Worm (Caenorhabditis elegans) whole organism, midembryonic: ENCODE data around the gene Y42H9AR.4.
"Not testable (repeated sequence)": the region's sequence is repeated elsewhere in the genome, so short reads cannot be mapped to it uniquely, and the experiment has no call there.

Source experiments
- T22C8.4 ChIP-seq: fragments of 200-800 bp; sonication (Bioruptor generic); IDR thresholded peaks from 2 replicates; pipeline ENCODE4 v1.3.6; 2022; ENCODE audit warnings: missing genetic modification characterization, missing compliant biosample characterization
- cog-1 ChIP-seq: sonication (generic microtip); optimal IDR thresholded peaks from 2 replicates; lab custom pipeline; 2016; ENCODE audit warnings: missing genetic modification characterization, missing compliant biosample characterization
- flt-1 ChIP-seq: fragments of 200-800 bp; sonication (Bioruptor generic); IDR thresholded peaks from 2 replicates; pipeline ENCODE4 v1.3.6; 2022; ENCODE audit warnings: missing genetic modification characterization, missing compliant biosample characterization
- klf-2 ChIP-seq: fragments of 200-800 bp; sonication (Bioruptor generic); conservative IDR thresholded peaks from 2 replicates; pipeline ENCODE4 v1.3.6; 2022; ENCODE audit warnings: missing genetic modification reagents, missing genetic modification characterization, missing compliant biosample characterization
- med-1 ChIP-seq: sonication (generic microtip); optimal IDR thresholded peaks from 2 replicates; lab custom pipeline; 2017; ENCODE audit warnings: missing genetic modification characterization, mild to moderate bottlenecking, missing compliant biosample characterization, antibody characterized with exemption, missing genetic modification reagents; ENCODE audit not compliant: insufficient read depth
- ref-1 ChIP-seq: fragments of 200-800 bp; sonication (Bioruptor generic); conservative IDR thresholded peaks from 2 replicates; pipeline ENCODE4 v1.3.6; 2022; ENCODE audit warnings: missing genetic modification reagents, missing genetic modification characterization, missing compliant biosample characterization
- tab-1 ChIP-seq: fragments of 200-800 bp; sonication (Bioruptor generic); IDR thresholded peaks from 2 replicates; pipeline ENCODE4 v1.3.6; 2022; ENCODE audit warnings: missing genetic modification characterization, missing compliant biosample characterization
- ztf-23 ChIP-seq: fragments of 200-800 bp; sonication (Bioruptor generic); IDR thresholded peaks from 2 replicates; pipeline ENCODE4 v1.3.6; 2022; ENCODE audit warnings: missing genetic modification reagents, missing genetic modification characterization, missing compliant biosample characterization
- ztf-29 ChIP-seq: fragments of 200-800 bp; sonication (Bioruptor generic); IDR thresholded peaks from 2 replicates; pipeline ENCODE4 v1.3.6; 2022; ENCODE audit warnings: missing genetic modification reagents, missing genetic modification characterization, missing compliant biosample characterization

Y42H9AR.4 gene

ce11 chrIV:8127430-8127829, 15.4 kb upstream of the Y42H9AR.4 start:
- TF ChIP-seq cog-1 = no peak
- no peak for TF ChIP-seq med-1 (GFP tag; lab: Kevin White, UChicago)
- TF ChIP-seq tab-1 (GFP tag; lab: Robert Waterston, UW) = no peak
- no peak for TF ChIP-seq ref-1 (GFP tag; lab: Robert Waterston, UW)
- TF ChIP-seq klf-2 = no peak
- no peak for TF ChIP-seq ztf-29
- no peak for TF ChIP-seq T22C8.4 (GFP tag; lab: Robert Waterston, UW)
- no peak for TF ChIP-seq flt-1 (GFP tag; lab: Robert Waterston, UW)
- TF ChIP-seq ztf-23 = no peak

DNA sequence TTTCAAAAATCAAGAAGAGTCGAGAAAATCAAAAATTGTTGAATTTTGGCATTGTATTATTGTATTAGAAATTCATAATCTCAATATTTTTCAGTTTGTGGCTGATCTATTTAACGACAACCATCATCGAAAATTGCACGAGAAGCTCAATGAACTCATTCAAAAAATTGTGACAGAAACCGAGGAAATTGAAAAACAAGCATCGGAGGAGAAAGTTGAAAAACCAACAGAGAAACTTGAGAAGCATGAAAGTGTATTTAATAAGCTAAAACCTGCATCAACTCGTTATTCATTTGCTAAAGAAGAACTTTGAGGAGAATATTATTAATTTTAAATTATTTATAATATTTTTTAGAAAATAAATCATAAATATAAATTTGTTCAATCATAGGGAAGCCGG, 14.9 kb upstream of the Y42H9AR.4 start, which contains the start of gene ceph-41:
Gene ceph-41, plus strand, starts transcription at position 301 of the 400 bp plus-strand sequence.
- TF ChIP-seq ztf-23 = no peak
- TF ChIP-seq T22C8.4 (GFP tag; lab: Robert Waterston, UW) = no peak
- no peak for TF ChIP-seq ztf-29
- no peak for TF ChIP-seq flt-1 (GFP tag; lab: Robert Waterston, UW)
- TF ChIP-seq cog-1 = no peak
- no peak for TF ChIP-seq klf-2
- no peak for TF ChIP-seq med-1 (GFP tag; lab: Kevin White, UChicago)
- no peak for TF ChIP-seq tab-1 (GFP tag; lab: Robert Waterston, UW)
- TF ChIP-seq ref-1 (GFP tag; lab: Robert Waterston, UW) = no peak

DNA sequence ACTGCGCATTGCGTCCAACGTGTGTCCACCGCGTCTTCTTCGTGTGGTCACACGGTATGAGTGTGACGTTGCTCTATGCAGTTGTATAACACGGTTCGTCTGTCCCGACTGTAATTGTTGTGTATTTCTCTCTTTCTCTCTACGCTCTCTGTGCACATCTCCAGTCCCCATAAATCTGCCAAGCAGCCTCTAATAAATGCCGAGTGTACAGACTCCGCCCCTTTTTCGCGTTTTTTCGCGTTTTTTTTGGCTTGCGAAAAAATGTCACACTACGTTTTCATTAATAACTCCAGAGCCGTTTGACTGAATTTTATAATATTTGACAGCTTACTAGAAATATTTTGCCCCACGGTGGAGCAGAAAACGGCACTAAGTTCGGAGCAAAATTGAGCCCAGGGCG, 10.3 kb upstream of the Y42H9AR.4 start, which contains the start of gene erp-44.3:
Gene erp-44.3, plus strand, starts transcription at position 301 of the 400 bp plus-strand sequence.
- not testable (repeated sequence) for TF ChIP-seq flt-1 (GFP tag; lab: Robert Waterston, UW); klf-2; ztf-29

DNA sequence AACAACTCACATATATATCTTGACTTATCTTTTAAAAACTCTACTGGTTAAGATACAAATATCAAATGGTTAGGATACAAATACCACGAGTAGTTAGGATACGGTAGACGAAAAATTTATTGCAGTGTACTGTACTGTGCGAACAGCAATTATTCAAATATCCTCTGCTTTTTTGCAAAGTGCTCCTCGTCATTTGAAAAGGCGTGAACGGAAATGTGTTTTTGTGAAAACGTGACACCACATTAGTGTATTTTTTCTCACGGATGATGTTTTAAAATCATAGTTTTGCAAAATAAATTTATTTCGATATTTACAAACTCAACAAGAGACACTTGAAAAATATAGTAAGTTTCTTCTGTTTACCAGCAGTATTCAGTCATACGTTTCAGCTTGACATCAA, 6.8 kb upstream of the Y42H9AR.4 start, which contains the start of gene F42G8.8:
Gene F42G8.8, plus strand, starts transcription at position 301 of the 400 bp plus-strand sequence.
- no peak for TF ChIP-seq flt-1 (GFP tag; lab: Robert Waterston, UW)
- TF ChIP-seq ztf-23 = no peak
- no peak for TF ChIP-seq klf-2
- no peak for TF ChIP-seq T22C8.4 (GFP tag; lab: Robert Waterston, UW)
- no peak for TF ChIP-seq ref-1 (GFP tag; lab: Robert Waterston, UW)
- TF ChIP-seq med-1 (GFP tag; lab: Kevin White, UChicago) = no peak
- TF ChIP-seq cog-1 = no peak
- no peak for TF ChIP-seq tab-1 (GFP tag; lab: Robert Waterston, UW)
- no peak for TF ChIP-seq ztf-29

ce11 chrIV:8115462-8115861, 3.4 kb upstream of the Y42H9AR.4 start, which contains the start of gene irld-8:
Gene irld-8 (plus strand): TSS chrIV:8115762.
- TF ChIP-seq tab-1 (GFP tag; lab: Robert Waterston, UW) (no peak), ref-1 (GFP tag; lab: Robert Waterston, UW) (no peak), flt-1 (GFP tag; lab: Robert Waterston, UW) (no peak), med-1 (GFP tag; lab: Kevin White, UChicago) (no peak), cog-1 (no peak), T22C8.4 (GFP tag; lab: Robert Waterston, UW) (no peak), ztf-23 (no peak), klf-2 (no peak), ztf-29 (no peak)

- TF ChIP-seq ztf-29 = no peak
- TF ChIP-seq cog-1 = no peak
- no peak for TF ChIP-seq flt-1 (GFP tag; lab: Robert Waterston, UW)
- TF ChIP-seq klf-2 = no peak
- TF ChIP-seq med-1 (GFP tag; lab: Kevin White, UChicago) = no peak
- TF ChIP-seq ztf-23 = no peak
- TF ChIP-seq ref-1 (GFP tag; lab: Robert Waterston, UW) = no peak
- no peak for TF ChIP-seq tab-1 (GFP tag; lab: Robert Waterston, UW)
- TF ChIP-seq T22C8.4 (GFP tag; lab: Robert Waterston, UW) = no peak
These were observed 2.5 kb upstream of the Y42H9AR.4 start for ce11 chrIV:8114535-8114934.

- no peak for TF ChIP-seq tab-1 (GFP tag; lab: Robert Waterston, UW)
- no peak for TF ChIP-seq flt-1 (GFP tag; lab: Robert Waterston, UW)
- TF ChIP-seq ref-1 (GFP tag; lab: Robert Waterston, UW) = no peak
- no peak for TF ChIP-seq med-1 (GFP tag; lab: Kevin White, UChicago)
- no peak for TF ChIP-seq T22C8.4 (GFP tag; lab: Robert Waterston, UW)
- no peak for TF ChIP-seq klf-2
- no peak for TF ChIP-seq cog-1
- no peak for TF ChIP-seq ztf-29
- TF ChIP-seq ztf-23 = no peak
These were observed 1.1 kb upstream of the Y42H9AR.4 start, which contains the start of gene Y42H9AR.1 for ce11 chrIV:8113161-8113560. Gene Y42H9AR.1 (plus strand): TSS chrIV:8113393.

ce11 chrIV:8112646-8113045, 628 bp upstream of the Y42H9AR.4 start:
- TF ChIP-seq klf-2 (no peak), cog-1 (no peak), med-1 (GFP tag; lab: Kevin White, UChicago) (no peak), ref-1 (GFP tag; lab: Robert Waterston, UW) (no peak), tab-1 (GFP tag; lab: Robert Waterston, UW) (no peak), ztf-29 (no peak), ztf-23 (no peak), T22C8.4 (GFP tag; lab: Robert Waterston, UW) (no peak), flt-1 (GFP tag; lab: Robert Waterston, UW) (no peak)

DNA sequence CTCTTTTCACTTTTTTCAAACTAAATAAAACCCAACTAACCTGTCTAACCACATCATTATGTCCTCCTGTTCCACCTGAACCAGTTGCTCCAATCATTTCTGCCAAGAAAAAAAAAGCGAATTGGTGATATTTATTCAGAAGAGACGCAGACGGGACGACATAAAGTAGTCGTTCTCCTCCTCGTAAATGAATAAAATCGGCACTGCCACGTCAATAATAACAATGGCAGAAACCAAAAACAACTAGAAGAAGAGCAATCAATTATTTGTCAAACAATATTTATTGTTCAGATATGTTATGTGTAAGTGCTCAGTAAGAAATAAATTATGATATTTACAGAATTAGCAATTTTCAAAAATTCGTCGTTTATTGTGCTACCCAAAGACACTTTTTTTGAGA, 4.5 kb downstream of the Y42H9AR.4 start, which contains the start of gene rabs-5:
Gene rabs-5, minus strand, starts transcription at position 101 of the 400 bp plus-strand sequence.
- no peak for TF ChIP-seq ref-1 (GFP tag; lab: Robert Waterston, UW)
- no peak for TF ChIP-seq klf-2
- no peak for TF ChIP-seq ztf-23
- TF ChIP-seq flt-1 (GFP tag; lab: Robert Waterston, UW) = no peak
- TF ChIP-seq tab-1 (GFP tag; lab: Robert Waterston, UW) = no peak
- TF ChIP-seq ztf-29 = no peak
- TF ChIP-seq T22C8.4 (GFP tag; lab: Robert Waterston, UW) = no peak
- no peak for TF ChIP-seq cog-1
- TF ChIP-seq med-1 (GFP tag; lab: Kevin White, UChicago) = no peak

DNA sequence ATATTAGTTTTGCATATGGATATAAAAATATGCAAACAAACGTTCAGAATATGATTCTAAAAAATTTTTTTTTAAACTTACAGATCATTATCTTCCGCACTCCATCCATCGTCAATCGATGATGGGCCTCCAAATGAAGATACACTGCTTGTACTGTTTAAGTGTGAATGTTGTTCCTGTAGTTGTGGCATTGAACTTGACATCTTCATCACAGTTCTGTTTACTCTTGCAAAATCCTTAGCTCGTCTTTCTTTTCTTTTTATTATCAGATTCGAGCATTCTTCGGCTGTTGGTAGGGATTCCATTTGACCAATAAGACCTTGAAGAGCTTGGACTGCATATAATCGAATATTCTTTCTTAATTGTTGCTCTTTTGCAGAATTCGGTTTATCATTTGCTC, 6.9 kb downstream of the Y42H9AR.4 start:
- TF ChIP-seq cog-1 (no peak), med-1 (GFP tag; lab: Kevin White, UChicago) (no peak), T22C8.4 (GFP tag; lab: Robert Waterston, UW) (no peak), ztf-23 (no peak)
